Worm (Caenorhabditis elegans) whole organism, early embryonic: ENCODE results near the gene irld-11.
"Not testable (repeated sequence)": the region's sequence is repeated elsewhere in the genome, so short reads cannot be mapped to it uniquely, and the experiment has no call there.

Experiments used
- ama-1 ChIP-seq: fragments of 150-350 bp; optimal IDR thresholded peaks from 2 replicates; lab custom pipeline; 2014
- flt-1 ChIP-seq: fragments of 200-800 bp; sonication (Bioruptor generic); IDR thresholded peaks from 2 replicates; pipeline ENCODE4 v1.3.6; 2022; ENCODE audit warnings: missing genetic modification characterization, missing compliant biosample characterization
- hmbx-1 ChIP-seq: sonication (generic microtip); optimal IDR thresholded peaks from 2 replicates; lab custom pipeline; 2016; ENCODE audit warnings: mild to moderate bottlenecking, missing genetic modification characterization, missing compliant biosample characterization
- hnd-1 ChIP-seq: sonication (generic microtip); optimal IDR thresholded peaks from 2 replicates; lab custom pipeline; 2016; ENCODE audit warnings: missing genetic modification characterization, missing compliant biosample characterization
- tra-4 ChIP-seq: sonication (generic microtip); optimal IDR thresholded peaks from 2 replicates; lab custom pipeline; 2017; ENCODE audit warnings: missing genetic modification characterization, missing compliant biosample characterization

DNA sequence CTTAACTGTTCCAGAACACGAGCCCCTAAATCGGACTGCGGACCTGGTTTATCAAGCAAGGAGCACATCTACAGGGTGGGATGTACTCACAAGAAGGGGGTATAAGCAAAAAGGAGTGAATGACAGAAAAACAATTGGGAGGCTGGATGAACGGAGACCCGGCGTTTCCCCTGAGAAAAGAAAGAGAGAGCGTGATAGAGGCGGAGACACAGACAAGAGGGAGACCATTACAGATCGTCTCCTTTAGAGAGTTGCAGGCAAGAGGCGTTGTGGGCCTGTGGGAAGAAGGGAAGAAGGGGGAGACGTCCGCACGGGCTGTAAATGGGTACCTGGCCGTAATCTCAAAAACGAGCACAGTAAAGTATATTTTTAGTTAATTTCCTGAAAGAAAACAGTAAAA lies 38.9 kb downstream of the irld-11 start, which contains the start of gene Y46H3C.7:
- TF ChIP-seq hmbx-1; tra-4 (tag; lab: Kevin White, UChicago); hnd-1 (tag; lab: Kevin White, UChicago); ama-1; flt-1 (GFP tag; lab: Robert Waterston, UW): not testable (repeated sequence)
